Worm (Caenorhabditis elegans) whole organism, early embryonic: ENCODE results near the gene F21C10.13.

Experiments used
- B0310.2 ChIP-seq: sonication (generic microtip); optimal IDR thresholded peaks from 2 replicates; lab custom pipeline; 2016; ENCODE audit warnings: mild to moderate bottlenecking, missing genetic modification characterization, missing compliant biosample characterization
- F13C5.2 ChIP-seq: sonication (generic microtip); optimal IDR thresholded peaks from 2 replicates; lab custom pipeline; 2017; ENCODE audit warnings: mild to moderate bottlenecking, missing genetic modification characterization, inconsistent platforms, missing compliant biosample characterization
- aly-1 ChIP-seq: sonication (generic microtip); optimal IDR thresholded peaks from 2 replicates; lab custom pipeline; 2016; ENCODE audit warnings: missing genetic modification characterization, missing compliant biosample characterization
- ama-1 ChIP-seq: fragments of 150-350 bp; optimal IDR thresholded peaks from 2 replicates; lab custom pipeline; 2014
- ceh-13 ChIP-seq: fragments of 200-800 bp; sonication (Bioruptor generic); optimal IDR thresholded peaks from 2 replicates; lab custom pipeline; 2018; ENCODE audit warnings: mild to moderate bottlenecking, missing genetic modification characterization, missing compliant biosample characterization
- ceh-36 ChIP-seq: sonication (generic microtip); optimal IDR thresholded peaks from 2 replicates; lab custom pipeline; 2016; ENCODE audit warnings: missing genetic modification characterization, inconsistent platforms, missing compliant biosample characterization
- ets-7 ChIP-seq: sonication (generic microtip); optimal IDR thresholded peaks from 2 replicates; lab custom pipeline; 2016; ENCODE audit warnings: missing genotype, missing genetic modification characterization, missing compliant biosample characterization
- flt-1 ChIP-seq: fragments of 200-800 bp; sonication (Bioruptor generic); IDR thresholded peaks from 2 replicates; pipeline ENCODE4 v1.3.6; 2022; ENCODE audit warnings: missing genetic modification characterization, missing compliant biosample characterization
- hmbx-1 ChIP-seq: sonication (generic microtip); optimal IDR thresholded peaks from 2 replicates; lab custom pipeline; 2016; ENCODE audit warnings: mild to moderate bottlenecking, missing genetic modification characterization, missing compliant biosample characterization
- hmg-4 ChIP-seq: fragments of 200-800 bp; sonication (Bioruptor generic); optimal IDR thresholded peaks from 2 replicates; lab custom pipeline; 2018; ENCODE audit warnings: mild to moderate bottlenecking, missing genetic modification characterization, missing compliant biosample characterization
- hnd-1 ChIP-seq: sonication (generic microtip); optimal IDR thresholded peaks from 2 replicates; lab custom pipeline; 2016; ENCODE audit warnings: missing genetic modification characterization, missing compliant biosample characterization
- pes-1 ChIP-seq: fragments of 200-800 bp; sonication (Bioruptor generic); IDR thresholded peaks from 2 replicates; pipeline ENCODE4 v1.3.6; 2022; ENCODE audit warnings: missing genetic modification reagents, missing genetic modification characterization, missing compliant biosample characterization
- scrt-1 ChIP-seq: fragments of 200-800 bp; sonication (Bioruptor generic); IDR thresholded peaks from 2 replicates; pipeline ENCODE4 v1.3.6; 2022; ENCODE audit warnings: missing genetic modification characterization, missing compliant biosample characterization
- sea-1 ChIP-seq: fragments of 200-800 bp; sonication (Bioruptor generic); conservative IDR thresholded peaks from 2 replicates; pipeline ENCODE4 v1.3.6; 2022; ENCODE audit warnings: missing genetic modification characterization, missing compliant biosample characterization
- tbx-11 ChIP-seq: fragments of 200-800 bp; sonication (Bioruptor generic); IDR thresholded peaks from 2 replicates; pipeline ENCODE4 v1.3.6; 2022; ENCODE audit warnings: missing genetic modification characterization, missing compliant biosample characterization
- tbx-37 ChIP-seq: fragments of 200-800 bp; sonication (Bioruptor generic); conservative IDR thresholded peaks from 2 replicates; pipeline ENCODE4 v1.3.6; 2022; ENCODE audit warnings: missing genetic modification reagents, missing genetic modification characterization, missing compliant biosample characterization
- tra-4 ChIP-seq: sonication (generic microtip); optimal IDR thresholded peaks from 2 replicates; lab custom pipeline; 2017; ENCODE audit warnings: missing genetic modification characterization, missing compliant biosample characterization

F21C10.13 gene

ce11 chrV:9101062-9101461 is 21.0 kb upstream of the F21C10.13 start, which contains the start of gene frpr-6:
frpr-6 (minus strand) TSS chrV:9101162.
- TF ChIP-seq scrt-1 (GFP tag; lab: Robert Waterston, UW) (no peak), tbx-37 (GFP tag; lab: Robert Waterston, UW) (no peak), sea-1 (GFP tag; lab: Robert Waterston, UW) (no peak), F13C5.2 (tag; lab: Kevin White, UChicago) (no peak), hnd-1 (tag; lab: Kevin White, UChicago) (no peak), pes-1 (GFP tag; lab: Robert Waterston, UW) (no peak), tbx-11 (GFP tag; lab: Robert Waterston, UW) (no peak)

ce11 chrV:9108219-9108618 is 13.9 kb upstream of the F21C10.13 start, which contains the start of gene F21C10.18:
F21C10.18 (plus strand) TSS chrV:9108519.
- no peak for TF ChIP-seq aly-1
- no peak for TF ChIP-seq tra-4 (tag; lab: Kevin White, UChicago)
- TF ChIP-seq scrt-1 (GFP tag; lab: Robert Waterston, UW), result no peak
- TF ChIP-seq tbx-37 (GFP tag; lab: Robert Waterston, UW), result no peak
- TF ChIP-seq F13C5.2 (tag; lab: Kevin White, UChicago), result no peak
- no peak for TF ChIP-seq hmg-4 (GFP tag; lab: Kevin White, UChicago)
- TF ChIP-seq pes-1 (GFP tag; lab: Robert Waterston, UW), result no peak
- TF ChIP-seq tbx-11 (GFP tag; lab: Robert Waterston, UW), result no peak
- TF ChIP-seq hnd-1 (tag; lab: Kevin White, UChicago), result no peak
- no peak for TF ChIP-seq ama-1
- no peak for TF ChIP-seq sea-1 (GFP tag; lab: Robert Waterston, UW)

DNA sequence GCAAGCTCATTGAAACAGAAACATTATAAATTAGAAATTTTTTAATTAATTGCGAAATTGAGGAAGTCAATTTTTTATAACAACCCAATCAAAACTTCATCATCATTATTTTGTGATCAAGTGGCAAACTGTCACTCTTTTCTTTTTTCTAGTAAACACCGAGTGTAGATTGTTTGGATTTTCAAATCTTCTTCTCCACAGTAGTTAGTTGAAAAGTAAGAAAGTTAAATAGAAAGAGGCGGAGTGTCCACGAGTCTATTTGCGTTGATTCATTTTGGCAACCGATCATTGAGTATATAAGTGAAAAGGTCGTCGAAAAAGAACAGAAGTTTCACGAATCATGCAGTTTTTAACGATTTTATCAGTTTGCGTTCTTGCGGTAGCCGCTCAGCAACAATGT is 12.8 kb upstream of the F21C10.13 start, which contains the start of gene pqn-31:
Gene pqn-31, plus strand, starts transcription at position 301 of the 400 bp plus-strand sequence.
- TF ChIP-seq hmbx-1 (tag; lab: Kevin White, UChicago) (no peak), scrt-1 (GFP tag; lab: Robert Waterston, UW) (no peak), flt-1 (GFP tag; lab: Robert Waterston, UW) (no peak), ceh-13 (GFP tag; lab: Kevin White, UChicago) (no peak), B0310.2 (tag; lab: Kevin White, UChicago) (no peak), hnd-1 (tag; lab: Kevin White, UChicago) (no peak), ceh-36 (tag; lab: Kevin White, UChicago) (no peak), hmg-4 (GFP tag; lab: Kevin White, UChicago) (no peak)

DNA sequence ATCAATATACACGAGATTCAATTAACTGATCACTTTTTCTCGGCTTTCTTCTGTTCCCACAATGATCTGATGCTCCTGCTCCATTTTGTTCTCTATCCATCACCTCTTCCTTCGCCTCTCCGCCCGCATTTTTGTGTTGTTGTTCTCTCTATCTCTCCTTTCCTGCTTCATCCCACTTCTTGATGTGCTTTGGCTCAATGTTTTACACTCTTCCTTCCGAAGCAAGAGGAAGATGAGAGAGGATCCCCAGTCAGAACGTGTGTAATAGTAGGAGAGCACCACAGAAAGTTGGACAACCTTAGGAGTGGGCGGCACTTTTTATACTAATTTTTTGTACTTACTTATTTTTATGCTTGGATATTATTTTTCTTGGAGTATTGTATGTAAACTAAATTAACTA is 10.1 kb upstream of the F21C10.13 start:
- TF ChIP-seq tra-4 (tag; lab: Kevin White, UChicago) (no peak), ceh-13 (GFP tag; lab: Kevin White, UChicago) (no peak), ama-1 (no peak), scrt-1 (GFP tag; lab: Robert Waterston, UW) (no peak), F13C5.2 (tag; lab: Kevin White, UChicago) (no peak)

DNA sequence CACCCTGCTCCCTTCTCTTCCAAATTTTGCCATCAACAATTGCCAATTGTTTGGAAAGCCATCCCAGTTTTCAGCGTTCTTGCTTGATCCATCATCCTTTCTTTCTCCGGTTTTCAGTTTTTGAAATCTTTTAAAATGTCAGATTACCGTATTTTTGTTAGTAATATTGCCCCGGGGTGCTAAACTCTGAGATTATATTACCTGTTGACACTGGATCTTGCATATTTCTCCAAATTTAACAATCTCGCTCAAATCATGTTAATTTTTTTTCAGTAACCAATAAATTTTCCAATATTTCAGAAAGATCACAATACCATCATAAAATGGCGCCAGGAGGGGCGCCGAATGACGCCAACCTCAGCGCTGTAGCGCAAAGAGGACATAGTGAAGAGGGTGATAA is 9.6 kb upstream of the F21C10.13 start, which contains the start of gene F21C10.7:
Gene F21C10.7, plus strand, starts transcription at position 301 of the 400 bp plus-strand sequence.
- TF ChIP-seq hmg-4 (GFP tag; lab: Kevin White, UChicago) (no peak), ceh-36 (tag; lab: Kevin White, UChicago) (no peak), tra-4 (tag; lab: Kevin White, UChicago) (no peak), scrt-1 (GFP tag; lab: Robert Waterston, UW) (no peak), ama-1 (no peak), tbx-11 (GFP tag; lab: Robert Waterston, UW) (no peak), flt-1 (GFP tag; lab: Robert Waterston, UW) (no peak), F13C5.2 (tag; lab: Kevin White, UChicago) (no peak), hnd-1 (tag; lab: Kevin White, UChicago) (no peak), ceh-13 (GFP tag; lab: Kevin White, UChicago) (no peak), ets-7 (tag; lab: Kevin White, UChicago) (no peak), hmbx-1 (tag; lab: Kevin White, UChicago) (no peak)

DNA sequence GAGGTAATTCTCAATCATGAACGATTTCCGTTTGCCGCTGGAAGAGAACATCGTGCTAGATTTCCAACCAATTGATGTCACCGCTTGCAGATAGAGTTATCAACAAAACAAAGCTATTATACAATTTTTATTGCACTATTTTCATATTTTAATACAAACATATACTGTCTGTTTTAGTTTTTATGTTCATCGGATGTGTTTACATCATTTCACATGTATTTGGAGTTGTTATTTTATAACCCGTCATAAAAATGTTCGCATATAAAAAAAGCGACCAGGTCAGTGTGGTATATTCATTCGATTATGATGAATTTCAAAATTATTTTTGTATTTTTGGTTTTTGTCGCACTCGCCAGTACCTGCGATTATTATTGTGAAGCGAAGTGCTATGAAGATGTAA is 1.1 kb downstream of the F21C10.13 start, which contains the start of gene F21C10.11:
Gene F21C10.11, plus strand, starts transcription at position 301 of the 400 bp plus-strand sequence.
- TF ChIP-seq sea-1 (GFP tag; lab: Robert Waterston, UW) (no peak), hmbx-1 (tag; lab: Kevin White, UChicago) (no peak), ceh-36 (tag; lab: Kevin White, UChicago) (no peak), tra-4 (tag; lab: Kevin White, UChicago) (no peak), ceh-13 (GFP tag; lab: Kevin White, UChicago) (no peak), scrt-1 (GFP tag; lab: Robert Waterston, UW) (no peak), hmg-4 (GFP tag; lab: Kevin White, UChicago) (no peak), F13C5.2 (tag; lab: Kevin White, UChicago) (no peak), aly-1 (no peak), flt-1 (GFP tag; lab: Robert Waterston, UW) (no peak), hnd-1 (tag; lab: Kevin White, UChicago) (no peak), B0310.2 (tag; lab: Kevin White, UChicago) (no peak)

ce11 chrV:9124180-9124579 is 2.1 kb downstream of the F21C10.13 start, which contains the start of gene F21C10.6:
F21C10.6 (plus strand) TSS chrV:9124480.
- TF ChIP-seq ceh-36 (tag; lab: Kevin White, UChicago), result no peak
- no peak for TF ChIP-seq ets-7 (tag; lab: Kevin White, UChicago)
- TF ChIP-seq B0310.2 (tag; lab: Kevin White, UChicago), result no peak
- no peak for TF ChIP-seq tbx-11 (GFP tag; lab: Robert Waterston, UW)
- TF ChIP-seq sea-1 (GFP tag; lab: Robert Waterston, UW), result no peak
- TF ChIP-seq pes-1 (GFP tag; lab: Robert Waterston, UW), result no peak
- no peak for TF ChIP-seq ceh-13 (GFP tag; lab: Kevin White, UChicago)
- TF ChIP-seq tra-4 (tag; lab: Kevin White, UChicago), result no peak
- TF ChIP-seq ama-1, result no peak
- no peak for TF ChIP-seq tbx-37 (GFP tag; lab: Robert Waterston, UW)
- TF ChIP-seq scrt-1 (GFP tag; lab: Robert Waterston, UW), result no peak
- TF ChIP-seq hnd-1 (tag; lab: Kevin White, UChicago), result no peak
- no peak for TF ChIP-seq flt-1 (GFP tag; lab: Robert Waterston, UW)
- TF ChIP-seq hmg-4 (GFP tag; lab: Kevin White, UChicago), result no peak
- TF ChIP-seq hmbx-1 (tag; lab: Kevin White, UChicago), result no peak
- TF ChIP-seq aly-1, result no peak
- TF ChIP-seq F13C5.2 (tag; lab: Kevin White, UChicago), result no peak
